Fruit fly (Drosophila melanogaster): Measurements from ENCODE around the gene Smn.

The Smn gene

dm6 chr3L:16533932-16534331, 47.4 kb downstream of the Smn start (continued):
- peak; percentile 77 for TF ChIP-seq CG6689 (GFP tag; IDR thresholded peaks at IDR 0.05)
- TF ChIP-seq Hr78 (GFP tag; optimal IDR thresholded peaks at IDR 0.05), result peak in 1 of 2 experiments; percentile 46
- peak; percentile 80 for TF ChIP-seq CG9437 (GFP tag; optimal IDR thresholded peaks at IDR 0.05)
- no peak for TF ChIP-seq Taf1 (GFP tag; IDR thresholded peaks at IDR 0.05)
- TF ChIP-seq CG1233 (GFP tag; optimal IDR thresholded peaks at IDR 0.05), result peak; percentile 79
- peak; percentile 66; the same call in 1 of the 2 replicates for TF ChIP-seq CG32772 (GFP tag; IDR thresholded peaks at IDR 0.05)
- no peak for TF ChIP-seq jigr1 (GFP tag; IDR thresholded peaks at IDR 0.05)
- TF ChIP-seq CG7963 (GFP tag; IDR thresholded peaks at IDR 0.05; ENCODE audit: partially characterized antibody), result no peak
- TF ChIP-seq Gsc (GFP tag; IDR thresholded peaks at IDR 0.05), result peak; percentile 54; the same call in 1 of the 2 replicates
- no peak for TF ChIP-seq CG2199 (GFP tag; IDR thresholded peaks at IDR 0.05)
- peak; percentile 87 for TF ChIP-seq tio (GFP tag; optimal IDR thresholded peaks at IDR 0.05)
- peak; percentile 87 for TF ChIP-seq CG8924 (tag; optimal IDR thresholded peaks at IDR 0.05)
- peak; percentile 23 for TF ChIP-seq Dad (GFP tag; optimal IDR thresholded peaks at IDR 0.05)
- peak; percentile 62 for TF ChIP-seq CG12744 (GFP tag; optimal IDR thresholded peaks at IDR 0.05)
- peak; percentile 85 for TF ChIP-seq cwo (GFP tag; optimal IDR thresholded peaks at IDR 0.05)
- no peak for TF ChIP-seq TFAM (GFP tag; optimal IDR thresholded peaks at IDR 0.05)
- peak; percentile 79 for TF ChIP-seq fd3F (GFP tag; optimal IDR thresholded peaks at IDR 0.05)
- peak; percentile 53 for TF ChIP-seq onecut (GFP tag; IDR thresholded peaks at IDR 0.05)
- peak; percentile 79 for TF ChIP-seq CG13775 (GFP tag; optimal IDR thresholded peaks at IDR 0.05)
- peak; percentile 72 for TF ChIP-seq CG15011 (GFP tag; optimal IDR thresholded peaks at IDR 0.05)
- TF ChIP-seq D19B (GFP tag; optimal IDR thresholded peaks at IDR 0.05), result peak; percentile 53
- peak; percentile 79 for TF ChIP-seq CG13296 (GFP tag; optimal IDR thresholded peaks at IDR 0.05)
- TF ChIP-seq YL-1 (GFP tag; optimal IDR thresholded peaks at IDR 0.05), result no peak
- TF ChIP-seq CG10565 (GFP tag; optimal IDR thresholded peaks at IDR 0.05), result peak; percentile 18
- TF ChIP-seq CG3995 (GFP tag; optimal IDR thresholded peaks at IDR 0.05), result peak; percentile 15
- peak; percentile 69; the same call in 1 of the 3 replicates for TF ChIP-seq CG34422 (GFP tag; IDR thresholded peaks at IDR 0.05)
- peak; percentile 73 for TF ChIP-seq Chrac-16 (GFP tag; optimal IDR thresholded peaks at IDR 0.05)
- peak; percentile 49 for TF ChIP-seq dm (GFP tag; optimal IDR thresholded peaks at IDR 0.05)
- peak; percentile 54 for TF ChIP-seq E2f1 (GFP tag; IDR thresholded peaks at IDR 0.05)
- peak; percentile 27 for TF ChIP-seq her (GFP tag; optimal IDR thresholded peaks at IDR 0.05)
- peak in 1 of 2 experiments; percentile 75 for TF ChIP-seq Eip74EF (GFP tag; optimal IDR thresholded peaks at IDR 0.05)
- peak; percentile 55; the same call in 1 of the 2 replicates for TF ChIP-seq CG32532 (GFP tag; IDR thresholded peaks at IDR 0.05)
- TF ChIP-seq Bgb (GFP tag; IDR thresholded peaks at IDR 0.05; ENCODE audit: partially characterized antibody), result no peak
- peak; percentile 23 for TF ChIP-seq Ravus (GFP tag; IDR thresholded peaks at IDR 0.05)
- peak; percentile 82 for TF ChIP-seq Xbp1 (GFP tag; optimal IDR thresholded peaks at IDR 0.05)
- peak; percentile 88 for TF ChIP-seq PHDP (tag; optimal IDR thresholded peaks at IDR 0.05)
- TF ChIP-seq CG12104 (GFP tag; optimal IDR thresholded peaks at IDR 0.05), result peak; percentile 78
- TF ChIP-seq CG31388 (GFP tag; optimal IDR thresholded peaks at IDR 0.05), result peak; percentile 33
- peak; percentile 26 for TF ChIP-seq CG34376 (GFP tag; optimal IDR thresholded peaks at IDR 0.05)
- TF ChIP-seq CG7987 (GFP tag; optimal IDR thresholded peaks at IDR 0.05), result no peak
- TF ChIP-seq Sry-β (GFP tag; optimal IDR thresholded peaks at IDR 0.05), result no peak
- TF ChIP-seq CG16863 (GFP tag; optimal IDR thresholded peaks at IDR 0.05), result peak; percentile 51
- no peak for TF ChIP-seq Trl (optimal IDR thresholded peaks at IDR 0.05)
- TF ChIP-seq Trl (GFP tag; optimal IDR thresholded peaks at IDR 0.05), result peak; percentile 53
- TF ChIP-seq CG17359 (tag; optimal IDR thresholded peaks at IDR 0.05), result peak; percentile 80
- TF ChIP-seq Tbp (GFP tag; optimal IDR thresholded peaks at IDR 0.05), result no peak
- no peak for TF ChIP-seq CG3163 (GFP tag; optimal IDR thresholded peaks at IDR 0.05)
- TF ChIP-seq CG17802 (tag; optimal IDR thresholded peaks at IDR 0.05), result peak; percentile 53
- TF ChIP-seq HLHmδ (GFP tag; optimal IDR thresholded peaks at IDR 0.05), result no peak
- TF ChIP-seq BtbVII (GFP tag; optimal IDR thresholded peaks at IDR 0.05), result peak; percentile 79
- peak; percentile 69 for TF ChIP-seq CG7786 (GFP tag; optimal IDR thresholded peaks at IDR 0.05)

All from whole organism, embryonic.